Worm (Caenorhabditis elegans) whole organism, mixed stage, embryonic: ENCODE results near the gene irg-8.

Experiments
- M03D4.4 ChIP-seq: sonication (generic microtip); optimal IDR thresholded peaks from 2 replicates; lab custom pipeline; 2017; ENCODE audit warnings: mild to moderate bottlenecking, missing genetic modification characterization, missing compliant biosample characterization
- bed-3 ChIP-seq: fragments of 200-800 bp; sonication (Bioruptor generic); optimal IDR thresholded peaks from 3 replicates; lab custom pipeline; 2018; ENCODE audit warnings: mild to moderate bottlenecking, missing genetic modification characterization, moderate library complexity, missing compliant biosample characterization
- blmp-1 ChIP-seq: fragments of 150-350 bp; optimal IDR thresholded peaks from 2 replicates; lab custom pipeline; 2014; ENCODE audit warnings: missing biosample characterization, missing genetic modification characterization
- ceh-39 ChIP-seq: fragments of 150-350 bp; optimal IDR thresholded peaks from 2 replicates; lab custom pipeline; 2014; ENCODE audit warnings: missing biosample characterization, missing genetic modification characterization
- ceh-43 ChIP-seq: fragments of 200-800 bp; sonication (Bioruptor generic); optimal IDR thresholded peaks from 2 replicates; lab custom pipeline; 2018; ENCODE audit warnings: mild to moderate bottlenecking, missing genetic modification characterization, moderate library complexity, missing compliant biosample characterization
- ceh-83 ChIP-seq: fragments of 200-800 bp; sonication (Bioruptor generic); optimal IDR thresholded peaks from 2 replicates; lab custom pipeline; 2018; ENCODE audit warnings: mild to moderate bottlenecking, missing genetic modification characterization, missing compliant biosample characterization
- ces-1 ChIP-seq: fragments of 150-350 bp; optimal IDR thresholded peaks from 2 replicates; lab custom pipeline; 2014; ENCODE audit warnings: missing biosample characterization, missing genetic modification reagents, missing genetic modification characterization
- cnd-1 ChIP-seq: fragments of 200-800 bp; sonication (Bioruptor generic); optimal IDR thresholded peaks from 2 replicates; lab custom pipeline; 2018; ENCODE audit warnings: mild to moderate bottlenecking, missing genetic modification characterization, missing compliant biosample characterization
- elt-1 ChIP-seq: sonication (generic microtip); optimal IDR thresholded peaks from 2 replicates; lab custom pipeline; 2017; ENCODE audit warnings: missing genetic modification characterization, mild to moderate bottlenecking, missing compliant biosample characterization, antibody characterized with exemption, moderate library complexity, borderline replicate concordance; ENCODE audit not compliant: insufficient read depth
- elt-3 ChIP-seq: fragments of 150-350 bp; optimal IDR thresholded peaks from 2 replicates; lab custom pipeline; 2014; ENCODE audit warnings: missing biosample characterization, missing genetic modification characterization
- flh-1 ChIP-seq: fragments of 200-800 bp; sonication (Bioruptor generic); optimal IDR thresholded peaks from 2 replicates; lab custom pipeline; 2018; ENCODE audit warnings: mild to moderate bottlenecking, missing genetic modification characterization, moderate library complexity, missing compliant biosample characterization
- ham-2 ChIP-seq: fragments of 200-800 bp; sonication (Bioruptor generic); optimal IDR thresholded peaks from 2 replicates; lab custom pipeline; 2018; ENCODE audit warnings: mild to moderate bottlenecking, missing genetic modification characterization, missing compliant biosample characterization
- hlh-1 ChIP-seq: fragments of 150-350 bp; optimal IDR thresholded peaks from 2 replicates; lab custom pipeline; 2014; ENCODE audit warnings: missing biosample characterization, missing genetic modification reagents, missing genetic modification characterization
- lin-13 ChIP-seq: fragments of 150-350 bp; optimal IDR thresholded peaks from 2 replicates; lab custom pipeline; 2014; ENCODE audit warnings: missing biosample characterization, missing genetic modification characterization
- lin-32 ChIP-seq: fragments of 200-800 bp; sonication (Bioruptor generic); optimal IDR thresholded peaks from 2 replicates; lab custom pipeline; 2018; ENCODE audit warnings: mild to moderate bottlenecking, missing genetic modification characterization, missing compliant biosample characterization
- lsy-2 ChIP-seq: fragments of 150-350 bp; optimal IDR thresholded peaks from 2 replicates; lab custom pipeline; 2014; ENCODE audit warnings: missing biosample characterization, missing genetic modification characterization
- mab-5 ChIP-seq: fragments of 150-350 bp; optimal IDR thresholded peaks from 2 replicates; lab custom pipeline; 2014; ENCODE audit warnings: missing biosample characterization, missing genetic modification characterization
- mls-2 ChIP-seq: sonication (generic microtip); optimal IDR thresholded peaks from 2 replicates; lab custom pipeline; 2016; ENCODE audit warnings: mild to moderate bottlenecking, missing genetic modification characterization, moderate library complexity, missing compliant biosample characterization
- nhr-12 ChIP-seq: fragments of 150-350 bp; optimal IDR thresholded peaks from 2 replicates; lab custom pipeline; 2014; ENCODE audit warnings: missing biosample characterization, missing genetic modification characterization
- nhr-237 ChIP-seq: fragments of 150-350 bp; optimal IDR thresholded peaks from 2 replicates; lab custom pipeline; 2014; ENCODE audit warnings: missing biosample characterization, missing genetic modification characterization
- nhr-28 ChIP-seq: fragments of 150-350 bp; optimal IDR thresholded peaks from 2 replicates; lab custom pipeline; 2014; ENCODE audit warnings: missing biosample characterization, missing genetic modification characterization
- nhr-76 ChIP-seq: sonication (generic microtip); optimal IDR thresholded peaks from 2 replicates; lab custom pipeline; 2017; ENCODE audit warnings: missing biosample characterization, missing genetic modification characterization
- sem-2 ChIP-seq: fragments of 200-800 bp; sonication (Bioruptor generic); optimal IDR thresholded peaks from 2 replicates; lab custom pipeline; 2018; ENCODE audit warnings: mild to moderate bottlenecking, missing genetic modification characterization, missing compliant biosample characterization
- snpc-4 ChIP-seq: fragments of 150-350 bp; optimal IDR thresholded peaks from 2 replicates; lab custom pipeline; 2014; ENCODE audit warnings: missing biosample characterization, missing genetic modification characterization
- sptf-1 ChIP-seq: sonication (generic microtip); optimal IDR thresholded peaks from 2 replicates; lab custom pipeline; 2017; ENCODE audit warnings: mild to moderate bottlenecking, missing genetic modification characterization, moderate library complexity, missing compliant biosample characterization
- tbx-8 ChIP-seq: fragments of 200-800 bp; sonication (Bioruptor generic); optimal IDR thresholded peaks from 2 replicates; lab custom pipeline; 2018; ENCODE audit warnings: mild to moderate bottlenecking, missing genetic modification characterization, moderate library complexity, missing compliant biosample characterization
- unc-120 ChIP-seq: sonication (generic microtip); optimal IDR thresholded peaks from 2 replicates; lab custom pipeline; 2017; ENCODE audit warnings: missing genetic modification characterization, missing compliant biosample characterization; ENCODE audit not compliant: poor library complexity, severe bottlenecking
- unc-62 ChIP-seq: fragments of 150-350 bp; optimal IDR thresholded peaks from 2 replicates; lab custom pipeline; 2014; ENCODE audit warnings: missing biosample characterization, missing genetic modification reagents, missing genetic modification characterization
- ztf-11 ChIP-seq: fragments of 150-350 bp; optimal IDR thresholded peaks from 2 replicates; lab custom pipeline; 2014; ENCODE audit warnings: missing biosample characterization, missing genetic modification characterization

Gene irg-8

ce11 chrV:449130-449529 is 31.6 kb upstream of the irg-8 start, which contains the start of gene srh-35:
srh-35 (minus strand) TSS chrV:449230.
- TF ChIP-seq ceh-43 (GFP tag; lab: Kevin White, UChicago) (no peak), ceh-39 (no peak), nhr-237 (tag; lab: Kevin White, UChicago) (no peak), unc-62 (GFP tag; lab: Kevin White, UChicago) (no peak), nhr-76 (no peak), bed-3 (GFP tag; lab: Kevin White, UChicago) (no peak), ces-1 (no peak), sem-2 (GFP tag; lab: Kevin White, UChicago) (no peak), unc-120 (tag; lab: Kevin White, UChicago) (no peak), lin-13 (tag; lab: Kevin White, UChicago) (no peak), M03D4.4 (tag; lab: Kevin White, UChicago) (no peak)

ce11 chrV:446988-447387 is 29.5 kb upstream of the irg-8 start:
- TF ChIP-seq ham-2 (GFP tag; lab: Kevin White, UChicago) = no peak
- TF ChIP-seq lin-32 (GFP tag; lab: Kevin White, UChicago) = no peak
- no peak for TF ChIP-seq blmp-1 (tag; lab: Kevin White, UChicago)
- no peak for TF ChIP-seq mab-5
- TF ChIP-seq bed-3 (GFP tag; lab: Kevin White, UChicago) = no peak
- no peak for TF ChIP-seq lin-13 (tag; lab: Kevin White, UChicago)
- TF ChIP-seq ceh-43 (GFP tag; lab: Kevin White, UChicago) = no peak
- no peak for TF ChIP-seq flh-1
- TF ChIP-seq sem-2 (GFP tag; lab: Kevin White, UChicago) = no peak

ce11 chrV:446574-446973 is 29.1 kb upstream of the irg-8 start, which contains the start of gene srh-34:
srh-34 (minus strand) TSS chrV:446674.
- TF ChIP-seq elt-1 (tag; lab: Kevin White, UChicago) (no peak), M03D4.4 (tag; lab: Kevin White, UChicago) (no peak), sem-2 (GFP tag; lab: Kevin White, UChicago) (no peak), snpc-4 (tag; lab: Kevin White, UChicago) (no peak), elt-3 (tag; lab: Kevin White, UChicago) (no peak), bed-3 (GFP tag; lab: Kevin White, UChicago) (no peak), ham-2 (GFP tag; lab: Kevin White, UChicago) (no peak), tbx-8 (GFP tag; lab: Kevin White, UChicago) (no peak), mab-5 (no peak), hlh-1 (tag; lab: Kevin White, UChicago) (no peak), unc-62 (GFP tag; lab: Kevin White, UChicago) (no peak), lsy-2 (tag; lab: Kevin White, UChicago) (no peak), ceh-43 (GFP tag; lab: Kevin White, UChicago) (no peak), cnd-1 (no peak), unc-120 (tag; lab: Kevin White, UChicago) (no peak), ceh-83 (GFP tag; lab: Kevin White, UChicago) (no peak), blmp-1 (tag; lab: Kevin White, UChicago) (no peak), ces-1 (no peak), nhr-12 (tag; lab: Kevin White, UChicago) (no peak), nhr-76 (no peak)

- TF ChIP-seq blmp-1 (tag; lab: Kevin White, UChicago) (no peak), tbx-8 (GFP tag; lab: Kevin White, UChicago) (no peak), ztf-11 (no peak), mls-2 (no peak), ceh-43 (GFP tag; lab: Kevin White, UChicago) (no peak), nhr-28 (tag; lab: Kevin White, UChicago) (no peak), unc-120 (tag; lab: Kevin White, UChicago) (no peak), elt-1 (tag; lab: Kevin White, UChicago) (no peak), sem-2 (GFP tag; lab: Kevin White, UChicago) (no peak), nhr-237 (tag; lab: Kevin White, UChicago) (no peak), ces-1 (no peak), snpc-4 (tag; lab: Kevin White, UChicago) (no peak), sptf-1 (tag; lab: Kevin White, UChicago) (no peak), lin-13 (tag; lab: Kevin White, UChicago) (no peak), bed-3 (GFP tag; lab: Kevin White, UChicago) (no peak), nhr-12 (tag; lab: Kevin White, UChicago) (no peak)
Observed at ce11 chrV:443193-443592, 25.7 kb upstream of the irg-8 start, which contains the start of gene srh-33. srh-33 (minus strand) TSS chrV:443293.

- TF ChIP-seq lsy-2 (tag; lab: Kevin White, UChicago) (no peak), tbx-8 (GFP tag; lab: Kevin White, UChicago) (no peak), blmp-1 (tag; lab: Kevin White, UChicago) (no peak), unc-120 (tag; lab: Kevin White, UChicago) (no peak)
Observed at ce11 chrV:440923-441322, 23.4 kb upstream of the irg-8 start, which contains the start of gene B0554.7. B0554.7 (minus strand) TSS chrV:441023.
